Fruit fly (Drosophila melanogaster): ENCODE results near the gene CG14435.
A peak's percentile ranks its signal among the peaks of the same experiment; 100 is the strongest.

Gene CG14435

DNA sequence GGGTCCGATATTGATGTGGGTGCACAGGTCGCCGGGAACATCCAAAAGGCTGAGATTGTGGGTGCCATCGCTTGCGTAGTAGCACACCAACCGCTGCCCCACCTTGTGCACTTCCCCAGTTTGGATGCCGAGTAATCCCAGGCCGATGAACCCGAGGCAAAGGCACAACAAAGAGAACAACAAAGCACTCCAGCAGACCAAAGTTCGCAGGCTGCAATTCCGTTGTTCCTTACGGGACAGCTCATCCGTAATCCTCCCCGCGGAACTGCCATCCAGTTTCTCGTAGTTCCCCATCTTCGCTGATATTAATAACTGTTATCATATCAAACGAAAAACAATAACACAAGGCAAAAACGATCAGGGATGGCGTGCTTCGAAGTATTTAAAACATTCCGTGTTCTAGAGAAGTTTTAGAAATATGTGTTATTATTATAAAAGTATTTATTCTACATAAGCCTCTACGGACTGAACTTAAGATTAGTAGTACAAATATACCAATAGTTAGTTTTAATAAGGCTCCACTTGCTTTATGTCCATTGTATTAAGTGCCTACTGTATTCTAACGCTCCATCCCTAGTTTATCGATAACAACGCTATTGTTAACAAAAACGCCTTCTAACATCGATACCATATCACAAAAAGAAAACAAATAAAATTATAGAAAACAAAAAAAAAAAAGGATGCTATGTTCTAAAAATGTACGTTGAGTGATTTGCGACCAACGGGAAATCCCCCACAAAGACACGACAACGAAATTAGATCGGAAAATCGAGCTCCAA, 5.6 kb upstream of the CG14435 start, which contains the start of the genes Cht11 and CG4558 (continued):
- TF ChIP-seq zfh1 (GFP tag; IDR thresholded peaks at IDR 0.05) (peak; percentile 84), CG14050 (GFP tag; IDR thresholded peaks at IDR 0.05) (peak; percentile 61; the same call in 2 of the 3 replicates), Sry-δ (GFP tag; optimal IDR thresholded peaks at IDR 0.05) (peak; percentile 59), Bgb (GFP tag; IDR thresholded peaks at IDR 0.05; ENCODE audit: partially characterized antibody) (0 out of 2 replicates have a peak, but pooled peaks have one; percentile 20), CG4820 (GFP tag; optimal IDR thresholded peaks at IDR 0.05) (peak; percentile 62), Sox100B (GFP tag; optimal IDR thresholded peaks at IDR 0.05) (peak; percentile 76), Opbp (GFP tag; IDR thresholded peaks at IDR 0.05; ENCODE audit: partially characterized antibody) (0 out of 3 replicates have a peak, but pooled peaks have one; percentile 17), Ptx1 (GFP tag; IDR thresholded peaks at IDR 0.05) (peak; percentile 91), ind (GFP tag; optimal IDR thresholded peaks at IDR 0.05) (peak; percentile 86), sqz (GFP tag; optimal IDR thresholded peaks at IDR 0.05) (peak; percentile 52), lab (GFP tag; optimal IDR thresholded peaks at IDR 0.05) (peak; percentile 87), CG3281 (GFP tag; optimal IDR thresholded peaks at IDR 0.05) (peak; percentile 77), sr (GFP tag; IDR thresholded peaks at IDR 0.05) (0 out of 3 replicates have a peak, but pooled peaks have one; percentile 24), toy (GFP tag; IDR thresholded peaks at IDR 0.05) (peak; percentile 30; the same call in 1 of the 2 replicates), CG11723 (GFP tag; optimal IDR thresholded peaks at IDR 0.05) (peak; percentile 10), Ets65A (GFP tag) (peak; percentile 95), CG11696 (GFP tag; IDR thresholded peaks at IDR 0.05) (peak; percentile 41; the same call in 1 of the 2 replicates), kah (GFP tag; optimal IDR thresholded peaks at IDR 0.05) (peak; percentile 33), chif (GFP tag; optimal IDR thresholded peaks at IDR 0.05) (peak; percentile 24 to 79), CG10267 (tag; optimal IDR thresholded peaks at IDR 0.05) (peak; percentile 77), chn (GFP tag; optimal IDR thresholded peaks at IDR 0.05) (peak; percentile 79), gro (GFP tag; optimal IDR thresholded peaks at IDR 0.05) (peak; percentile 49), eve (GFP tag; optimal IDR thresholded peaks at IDR 0.05) (no peak), pb (GFP tag; optimal IDR thresholded peaks at IDR 0.05) (no peak), Pdp1 (GFP tag; optimal IDR thresholded peaks at IDR 0.05) (peak; percentile 59 to 76), CG17912 (GFP tag; optimal IDR thresholded peaks at IDR 0.05) (peak; percentile 14), cas (GFP tag; IDR thresholded peaks at IDR 0.05) (0 out of 2 replicates have a peak, but pooled peaks have one; percentile 28), danr (GFP tag; IDR thresholded peaks at IDR 0.05) (peak; percentile 45; the same call in 1 of the 2 replicates), ash1 (GFP tag; optimal IDR thresholded peaks at IDR 0.05) (no peak), tap (tag; optimal IDR thresholded peaks at IDR 0.05) (peak; percentile 66), nerfin-2 (GFP tag; IDR thresholded peaks at IDR 0.05; ENCODE audit: partially characterized antibody) (peak; percentile 21; the same call in 1 of the 2 replicates), CG12219 (GFP tag; optimal IDR thresholded peaks at IDR 0.05) (peak; percentile 50), Atf6 (GFP tag; IDR thresholded peaks at IDR 0.05) (peak; percentile 84), CG1024 (GFP tag; IDR thresholded peaks at IDR 0.05) (peak; percentile 49), CG34376 (GFP tag; optimal IDR thresholded peaks at IDR 0.05) (peak; percentile 75), tio (GFP tag; optimal IDR thresholded peaks at IDR 0.05) (peak; percentile 76), CG1233 (GFP tag; optimal IDR thresholded peaks at IDR 0.05) (peak; percentile 76), nom (GFP tag; optimal IDR thresholded peaks at IDR 0.05) (peak; percentile 47), CG5245 (GFP tag; optimal IDR thresholded peaks at IDR 0.05) (peak; percentile 46), knrl (GFP tag; IDR thresholded peaks at IDR 0.05; ENCODE audit: partially characterized antibody) (peak; percentile 44; the same call in 2 of the 3 replicates), sd (tag; optimal IDR thresholded peaks at IDR 0.05) (peak; percentile 74), Hr78 (GFP tag; optimal IDR thresholded peaks at IDR 0.05) (no peak), CG10321 (GFP tag; IDR thresholded peaks at IDR 0.05) (0 out of 2 replicates have a peak, but pooled peaks have one; percentile 52), MBD-R2 (GFP tag; IDR thresholded peaks at IDR 0.05) (peak; percentile 89), CG10654 (GFP tag; optimal IDR thresholded peaks at IDR 0.05) (peak; percentile 77), sens-2 (GFP tag; IDR thresholded peaks at IDR 0.05) (0 out of 2 replicates have a peak, but pooled peaks have one; percentile 26), insv (GFP tag; optimal IDR thresholded peaks at IDR 0.05) (peak in 1 of 2 experiments; percentile 66), ham (GFP tag; IDR thresholded peaks at IDR 0.05) (no peak)

All from whole organism, embryonic.